Fruit fly (Drosophila melanogaster): Measurements from ENCODE around the gene Ist1.

dm6 chr3L:6752278-6753096, 3.8 kb downstream of the Ist1 start, which contains the start of the genes velo and Sbds:
- no peak for TF ChIP-seq Hnf4 (GFP tag; optimal IDR thresholded peaks at IDR 0.05)
- TF ChIP-seq dsf (GFP tag; optimal IDR thresholded peaks at IDR 0.05; ENCODE audit: borderline replicate concordance) = no peak
- no peak for TF ChIP-seq Hr78 (GFP tag; optimal IDR thresholded peaks at IDR 0.05)
- TF ChIP-seq GATAd (GFP tag; optimal IDR thresholded peaks at IDR 0.05) = no peak
- no peak for TF ChIP-seq Dfd (GFP tag; optimal IDR thresholded peaks at IDR 0.05)
- TF ChIP-seq h (GFP tag; optimal IDR thresholded peaks at IDR 0.05) = peak; percentile 25
- peak; percentile 15 for TF ChIP-seq sv (GFP tag; optimal IDR thresholded peaks at IDR 0.05)
- no peak for TF ChIP-seq CrebA (GFP tag; optimal IDR thresholded peaks at IDR 0.05; ENCODE audit: borderline replicate concordance)
- no peak for TF ChIP-seq jim (GFP tag; optimal IDR thresholded peaks at IDR 0.05)
- TF ChIP-seq Myc (optimal IDR thresholded peaks at IDR 0.05) = peak; percentile 45
